Fruit fly (Drosophila melanogaster): ENCODE measurements around the gene Prp40.
A peak's percentile ranks its signal among the peaks of the same experiment; 100 is the strongest.

Prp40 gene

DNA sequence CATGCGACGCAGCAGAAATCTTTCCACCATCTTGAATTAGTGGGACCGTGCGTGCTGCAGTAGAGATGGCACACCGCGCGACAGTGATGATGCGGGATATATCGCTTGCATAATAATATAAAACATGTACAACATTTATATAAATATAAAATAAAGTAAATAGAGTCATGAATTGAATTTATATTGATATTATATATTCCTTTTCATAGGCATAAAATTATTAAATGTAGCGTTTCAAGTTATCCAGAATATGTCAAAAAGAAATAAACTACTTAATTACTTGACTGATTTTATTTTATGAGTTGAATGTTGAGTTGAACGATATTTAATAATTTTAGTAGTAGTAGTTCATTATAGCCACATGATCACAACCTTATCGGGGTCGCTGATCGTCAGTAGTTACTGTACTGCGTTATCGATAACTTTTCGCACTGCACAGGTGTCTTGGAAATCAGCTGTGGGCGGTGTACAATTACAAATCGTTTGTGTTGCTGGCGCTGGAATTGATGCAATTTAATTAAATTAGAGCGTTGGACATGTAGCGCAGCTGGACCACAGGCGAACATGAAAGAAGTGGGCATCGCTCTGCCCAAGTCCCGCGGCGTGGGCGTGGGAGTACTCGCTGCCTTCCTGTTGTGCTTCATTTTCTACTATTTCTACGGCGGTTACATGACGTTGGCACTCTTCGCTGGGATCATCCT, 35.2 kb upstream of the Prp40 start, which contains the start of the genes Chd1 and Bem46 (continued):
- TF ChIP-seq CG10565 (GFP tag; optimal IDR thresholded peaks at IDR 0.05): peak; percentile 19
- TF ChIP-seq sug (tag; optimal IDR thresholded peaks at IDR 0.05): peak; percentile 89
- TF ChIP-seq CG16779 (GFP tag; IDR thresholded peaks at IDR 0.05): 0 out of 2 replicates have a peak, but pooled peaks have one; percentile 6
- TF ChIP-seq CG17568 (GFP tag; optimal IDR thresholded peaks at IDR 0.05): no peak
- TF ChIP-seq Nf-YC (tag; optimal IDR thresholded peaks at IDR 0.05): peak; percentile 83
- peak; percentile 90 for TF ChIP-seq MBD-R2 (GFP tag; IDR thresholded peaks at IDR 0.05)
- no peak for TF ChIP-seq CG33213 (GFP tag; optimal IDR thresholded peaks at IDR 0.05)
- TF ChIP-seq CG6813 (GFP tag; optimal IDR thresholded peaks at IDR 0.05): peak; percentile 60
- TF ChIP-seq CG9797 (GFP tag; optimal IDR thresholded peaks at IDR 0.05): peak; percentile 83
- TF ChIP-seq tna (GFP tag; IDR thresholded peaks at IDR 0.05; ENCODE audit: partially characterized antibody): no peak
- TF ChIP-seq tgo (GFP tag; IDR thresholded peaks at IDR 0.05): peak; percentile 85
- no peak for TF ChIP-seq Tbp (GFP tag; optimal IDR thresholded peaks at IDR 0.05)
- peak; percentile 93 for TF ChIP-seq CG9932 (GFP tag; IDR thresholded peaks at IDR 0.05)
- TF ChIP-seq lov (optimal IDR thresholded peaks at IDR 0.05): no peak
- 0 out of 3 replicates have a peak, but pooled peaks have one; percentile 18 for TF ChIP-seq lov (GFP tag; IDR thresholded peaks at IDR 0.05)
- peak; percentile 7; the same call in 1 of the 2 replicates for TF ChIP-seq CG5953 (GFP tag; IDR thresholded peaks at IDR 0.05)
- TF ChIP-seq CG10267 (tag; optimal IDR thresholded peaks at IDR 0.05): peak; percentile 81
- peak; percentile 48 for TF ChIP-seq CG10274 (GFP tag; optimal IDR thresholded peaks at IDR 0.05)
- TF ChIP-seq pros (GFP tag; optimal IDR thresholded peaks at IDR 0.05): peak; percentile 13
- peak; percentile 61 for TF ChIP-seq psq (GFP tag; optimal IDR thresholded peaks at IDR 0.05)
- TF ChIP-seq CG34422 (GFP tag; IDR thresholded peaks at IDR 0.05): peak; percentile 82; the same call in 2 of the 3 replicates
- no peak for TF ChIP-seq CG15073 (GFP tag; optimal IDR thresholded peaks at IDR 0.05)
- no peak for TF ChIP-seq CTCF (GFP tag; optimal IDR thresholded peaks at IDR 0.05)
- TF ChIP-seq CG1832 (GFP tag; optimal IDR thresholded peaks at IDR 0.05): no peak
- peak; percentile 93 for TF ChIP-seq slbo (GFP tag; IDR thresholded peaks at IDR 0.05)
- peak; percentile 79 for TF ChIP-seq cwo (GFP tag; optimal IDR thresholded peaks at IDR 0.05)
- TF ChIP-seq twi (tag; optimal IDR thresholded peaks at IDR 0.05): peak; percentile 81
- peak; percentile 75 for TF ChIP-seq BEAF-32 (GFP tag; optimal IDR thresholded peaks at IDR 0.05)
- TF ChIP-seq pho (GFP tag; optimal IDR thresholded peaks at IDR 0.05): peak; percentile 75
- peak; percentile 89 for TF ChIP-seq B-H2 (GFP tag; optimal IDR thresholded peaks at IDR 0.05)
- peak; percentile 1 for TF ChIP-seq Elba2 (GFP tag; optimal IDR thresholded peaks at IDR 0.05)
- TF ChIP-seq CG15011 (GFP tag; optimal IDR thresholded peaks at IDR 0.05): no peak
- TF ChIP-seq CG3995 (GFP tag; optimal IDR thresholded peaks at IDR 0.05): peak; percentile 46
- peak; percentile 89 for TF ChIP-seq mam (GFP tag; optimal IDR thresholded peaks at IDR 0.05)
- peak; percentile 83 for TF ChIP-seq ken (GFP tag; IDR thresholded peaks at IDR 0.05)
- peak; percentile 35; the same call in 1 of the 2 replicates for TF ChIP-seq stc (GFP tag; IDR thresholded peaks at IDR 0.05)
- TF ChIP-seq tin (GFP tag; optimal IDR thresholded peaks at IDR 0.05): peak; percentile 87
- TF ChIP-seq CG3407 (GFP tag; optimal IDR thresholded peaks at IDR 0.05): peak; percentile 67
- TF ChIP-seq CG31365 (tag; optimal IDR thresholded peaks at IDR 0.05): no peak
- TF ChIP-seq CG9215 (GFP tag; IDR thresholded peaks at IDR 0.05): peak; percentile 88
- TF ChIP-seq chif (GFP tag; optimal IDR thresholded peaks at IDR 0.05): peak; percentile 59 to 79
- peak; percentile 75 for TF ChIP-seq CG43689 (GFP tag; IDR thresholded peaks at IDR 0.05)
- peak; percentile 16 for TF ChIP-seq CG9876 (GFP tag; optimal IDR thresholded peaks at IDR 0.05)
- TF ChIP-seq CG11560 (tag; IDR thresholded peaks at IDR 0.05): peak; percentile 70; the same call in 2 of the 3 replicates
- TF ChIP-seq Xbp1 (GFP tag; optimal IDR thresholded peaks at IDR 0.05): peak; percentile 91
- TF ChIP-seq gcm2 (GFP tag; optimal IDR thresholded peaks at IDR 0.05): peak; percentile 52
- TF ChIP-seq CG6689 (GFP tag; IDR thresholded peaks at IDR 0.05): peak; percentile 84
- TF ChIP-seq Rfx (GFP tag; IDR thresholded peaks at IDR 0.05): peak; percentile 84
- TF ChIP-seq Dp (GFP tag; optimal IDR thresholded peaks at IDR 0.05): no peak
- peak; percentile 38 for TF ChIP-seq CG7928 (GFP tag; optimal IDR thresholded peaks at IDR 0.05)
- TF ChIP-seq CG4820 (GFP tag; optimal IDR thresholded peaks at IDR 0.05): peak; percentile 81
